Fruit fly (Drosophila melanogaster) whole organism, embryonic: ENCODE measurements around the gene CG3984.

Experiments
- Abd-B ChIP-seq: fragments of 200-800 bp; sonication (Bioruptor generic); optimal IDR thresholded peaks from 2 replicates; lab custom pipeline; 2018; ENCODE audit warnings: missing biosample characterization, mild to moderate bottlenecking, missing genetic modification characterization, moderate library complexity
- CG10209 ChIP-seq: fragments of 200-800 bp; sonication (Bioruptor generic); optimal IDR thresholded peaks from 3 replicates; lab custom pipeline; 2017; ENCODE audit warnings: missing biosample characterization, mild to moderate bottlenecking, missing genetic modification characterization, missing genetic modification reagents
- CG10565 ChIP-seq: fragments of 200-800 bp; sonication (Bioruptor generic); optimal IDR thresholded peaks from 3 replicates; lab custom pipeline; 2016; ENCODE audit warnings: missing biosample characterization, mild to moderate bottlenecking, missing genetic modification characterization
- CG12155 ChIP-seq: fragments of 200-800 bp; sonication (Bioruptor generic); optimal IDR thresholded peaks from 3 replicates; lab custom pipeline; 2016; ENCODE audit warnings: missing biosample characterization, missing genetic modification characterization
- CG1529 ChIP-seq: fragments of 200-800 bp; sonication (Bioruptor generic); optimal IDR thresholded peaks from 3 replicates; lab custom pipeline; 2018; ENCODE audit warnings: missing biosample characterization, missing genetic modification characterization
- CG15696 ChIP-seq: fragments of 200-800 bp; sonication (Bioruptor generic); optimal IDR thresholded peaks from 2 replicates; lab custom pipeline; 2019; ENCODE audit warnings: missing biosample characterization, mild to moderate bottlenecking, missing genetic modification characterization, moderate library complexity
- CG1647 ChIP-seq: fragments of 200-800 bp; sonication (Bioruptor generic); optimal IDR thresholded peaks from 3 replicates; lab custom pipeline; 2016; ENCODE audit warnings: missing biosample characterization, missing genetic modification characterization
- CG17612 ChIP-seq: fragments of 200-800 bp; sonication (Bioruptor generic); IDR thresholded peaks from 2 replicates; pipeline ENCODE4 v1.3.6; 2022; ENCODE audit warnings: missing biosample characterization, missing genetic modification characterization
- CG1792 ChIP-seq: fragments of 200-800 bp; sonication (Bioruptor generic); optimal IDR thresholded peaks from 2 replicates; lab custom pipeline; 2016; ENCODE audit warnings: missing biosample characterization, missing genetic modification characterization
- CG18764 ChIP-seq: fragments of 200-800 bp; sonication (Bioruptor generic); optimal IDR thresholded peaks from 3 replicates; lab custom pipeline; 2016; ENCODE audit warnings: missing biosample characterization, missing genetic modification characterization
- CG2202 ChIP-seq: fragments of 200-800 bp; sonication (Bioruptor generic); optimal IDR thresholded peaks from 2 replicates; lab custom pipeline; 2018; ENCODE audit warnings: missing biosample characterization, mild to moderate bottlenecking, missing genetic modification characterization
- CG4404 ChIP-seq: fragments of 200-800 bp; sonication (Bioruptor generic); IDR thresholded peaks from 2 replicates; pipeline ENCODE4 v1.3.6; 2022; ENCODE audit warnings: missing biosample characterization, missing genetic modification characterization
- CG4730 ChIP-seq: fragments of 200-800 bp; sonication (Bioruptor generic); IDR thresholded peaks from 2 replicates; pipeline ENCODE4 v1.3.6; 2022; ENCODE audit warnings: missing biosample characterization, missing genetic modification characterization
- CG5245 ChIP-seq: fragments of 200-800 bp; sonication (Bioruptor generic); optimal IDR thresholded peaks from 3 replicates; lab custom pipeline; 2016; ENCODE audit warnings: missing biosample characterization, missing genetic modification characterization
- CG6765 ChIP-seq: fragments of 200-800 bp; sonication (Bioruptor generic); optimal IDR thresholded peaks from 3 replicates; lab custom pipeline; 2017; ENCODE audit warnings: missing biosample characterization, mild to moderate bottlenecking, missing genetic modification characterization
- CG7987 ChIP-seq: fragments of 200-800 bp; sonication (Bioruptor generic); optimal IDR thresholded peaks from 2 replicates; lab custom pipeline; 2018; ENCODE audit warnings: missing biosample characterization, mild to moderate bottlenecking, missing genetic modification characterization, moderate library complexity
- Camta ChIP-seq: fragments of 200-800 bp; sonication (Bioruptor generic); optimal IDR thresholded peaks from 2 replicates; lab custom pipeline; 2016; ENCODE audit warnings: missing biosample characterization, missing genetic modification characterization
- D19B ChIP-seq: fragments of 200-800 bp; sonication (Bioruptor generic); optimal IDR thresholded peaks from 2 replicates; lab custom pipeline; 2017; ENCODE audit warnings: missing biosample characterization, mild to moderate bottlenecking, missing genetic modification characterization
- Doc2 ChIP-seq: fragments of 200-800 bp; sonication (Bioruptor generic); IDR thresholded peaks from 2 replicates; pipeline ENCODE4 v1.3.6; 2022; ENCODE audit warnings: missing biosample characterization, missing genetic modification characterization
- Hmr ChIP-seq: fragments of 200-800 bp; sonication (Bioruptor generic); optimal IDR thresholded peaks from 3 replicates; lab custom pipeline; 2017; ENCODE audit warnings: mild to moderate bottlenecking, missing biosample characterization, missing genetic modification reagents, missing genetic modification characterization
- Hr51 ChIP-seq, 2 experiments: fragments of 200-800 bp; sonication (Bioruptor generic); optimal IDR thresholded peaks; 2 replicates in 1 of 2; 3 replicates in 1 of 2; lab custom pipeline; 2016 to 2018; ENCODE audit warnings: missing biosample characterization in 2 of 2, missing genetic modification characterization in 2 of 2, mild to moderate bottlenecking in 1 of 2, moderate library complexity in 1 of 2
- Jarid2 ChIP-seq: fragments of 200-800 bp; sonication (Bioruptor generic); optimal IDR thresholded peaks from 3 replicates; lab custom pipeline; 2017; ENCODE audit warnings: mild to moderate bottlenecking, missing biosample characterization, missing genetic modification reagents, missing genetic modification characterization
- NC2α ChIP-seq: fragments of 200-800 bp; sonication (Bioruptor generic); optimal IDR thresholded peaks from 2 replicates; lab custom pipeline; 2016; ENCODE audit warnings: missing biosample characterization, missing genetic modification characterization
- Neu2 ChIP-seq: fragments of 200-800 bp; sonication (Bioruptor generic); optimal IDR thresholded peaks from 3 replicates; lab custom pipeline; 2016; ENCODE audit warnings: missing biosample characterization, missing genetic modification characterization, borderline replicate concordance
- Oli ChIP-seq: fragments of 200-800 bp; sonication (Bioruptor generic); optimal IDR thresholded peaks from 2 replicates; lab custom pipeline; 2018; ENCODE audit warnings: missing biosample characterization, mild to moderate bottlenecking, missing genetic modification characterization, moderate library complexity
- Ptx1 ChIP-seq: fragments of 200-800 bp; sonication (Bioruptor generic); IDR thresholded peaks from 2 replicates; pipeline ENCODE4 v1.3.6; 2022; ENCODE audit warnings: missing biosample characterization, missing genetic modification characterization
- Sry-β ChIP-seq: fragments of 200-800 bp; sonication (Bioruptor generic); optimal IDR thresholded peaks from 2 replicates; lab custom pipeline; 2018; ENCODE audit warnings: missing biosample characterization, mild to moderate bottlenecking, missing genetic modification characterization, moderate library complexity
- ac ChIP-seq: fragments of 200-800 bp; sonication (Bioruptor generic); optimal IDR thresholded peaks from 3 replicates; lab custom pipeline; 2017; ENCODE audit warnings: missing biosample characterization, mild to moderate bottlenecking, missing genetic modification characterization
- cg ChIP-seq: fragments of 200-800 bp; sonication (Bioruptor generic); optimal IDR thresholded peaks from 3 replicates; lab custom pipeline; 2019; ENCODE audit warnings: missing biosample characterization, mild to moderate bottlenecking, missing genetic modification characterization, moderate library complexity
- chm ChIP-seq: fragments of 200-800 bp; sonication (Bioruptor generic); IDR thresholded peaks from 2 replicates; pipeline ENCODE4 v1.3.6; 2022; ENCODE audit warnings: missing biosample characterization, missing genetic modification characterization
- corto ChIP-seq: fragments of 200-800 bp; sonication (Bioruptor generic); optimal IDR thresholded peaks from 2 replicates; lab custom pipeline; 2016; ENCODE audit warnings: missing biosample characterization, mild to moderate bottlenecking, missing genetic modification characterization, moderate library complexity
- croc ChIP-seq: fragments of 200-800 bp; sonication (Bioruptor generic); conservative IDR thresholded peaks from 3 replicates; pipeline ENCODE4 v1.3.6; 2022; ENCODE audit warnings: missing biosample characterization, missing genetic modification characterization
- da ChIP-seq: fragments of 200-800 bp; sonication (Bioruptor generic); optimal IDR thresholded peaks from 2 replicates; lab custom pipeline; 2016; ENCODE audit warnings: missing biosample characterization, missing genetic modification characterization
- gcm ChIP-seq: fragments of 200-800 bp; sonication (Bioruptor generic); optimal IDR thresholded peaks from 2 replicates; lab custom pipeline; 2019; ENCODE audit warnings: missing biosample characterization, mild to moderate bottlenecking, missing genetic modification characterization, moderate library complexity
- hkb ChIP-seq, 2 experiments: fragments of 200-800 bp in 1 of 2; fragments of >200 bp in 1 of 2; sonication (Bioruptor generic) in 1 of 2; IDR thresholded peaks in 1 of 2; optimal IDR thresholded peaks in 1 of 2; 2 replicates each; pipeline versions ENCODE4 v1.3.6 to Lab custom; 2017 to 2022; ENCODE audit warnings: missing biosample characterization in 1 of 2, missing genetic modification characterization in 1 of 2
- jing ChIP-seq: fragments of 200-800 bp; sonication (Bioruptor generic); optimal IDR thresholded peaks from 2 replicates; lab custom pipeline; 2018; ENCODE audit warnings: missing biosample characterization, mild to moderate bottlenecking, missing genetic modification characterization
- lab ChIP-seq: fragments of 200-800 bp; sonication (Bioruptor generic); optimal IDR thresholded peaks from 3 replicates; lab custom pipeline; 2017; ENCODE audit warnings: missing biosample characterization, missing genetic modification characterization, mild to moderate bottlenecking, moderate library complexity, missing genetic modification reagents
- mld ChIP-seq: fragments of 200-800 bp; sonication (Bioruptor generic); IDR thresholded peaks from 3 replicates; pipeline ENCODE4 v1.3.6; 2022; ENCODE audit warnings: missing biosample characterization, missing genetic modification characterization; ENCODE audit not compliant: partially characterized antibody
- nau ChIP-seq: fragments of 200-800 bp; sonication (Bioruptor generic); optimal IDR thresholded peaks from 3 replicates; lab custom pipeline; 2017; ENCODE audit warnings: missing biosample characterization, mild to moderate bottlenecking, missing genetic modification characterization, missing genetic modification reagents
- nerfin-2 ChIP-seq: fragments of 200-800 bp; sonication (Bioruptor generic); IDR thresholded peaks from 2 replicates; pipeline ENCODE4 v1.3.6; 2022; ENCODE audit warnings: missing biosample characterization, missing genetic modification characterization; ENCODE audit not compliant: partially characterized antibody
- pan ChIP-seq, 4 experiments: fragments of >200 bp in 3 of 4; fragments of 200-800 bp in 1 of 4; sonication (Bioruptor generic) in 1 of 4; optimal IDR thresholded peaks in 3 of 4; IDR thresholded peaks in 1 of 4; 2 replicates each; pipeline versions ENCODE4 v1.3.6 to Lab custom; 2017 to 2022; ENCODE audit warnings: missing biosample characterization in 2 of 4, missing genetic modification characterization in 2 of 4, mixed read lengths in 1 of 4
- run ChIP-seq: fragments of 200-800 bp; sonication (Bioruptor generic); optimal IDR thresholded peaks from 3 replicates; lab custom pipeline; 2018; ENCODE audit warnings: missing biosample characterization, mild to moderate bottlenecking, missing genetic modification characterization
- ssp ChIP-seq: fragments of 200-800 bp; sonication (Bioruptor generic); IDR thresholded peaks from 2 replicates; pipeline ENCODE4 v1.3.6; 2022; ENCODE audit warnings: missing biosample characterization, missing genetic modification characterization
- tgo ChIP-seq: fragments of 200-800 bp; sonication (Bioruptor generic); IDR thresholded peaks from 3 replicates; pipeline ENCODE4 v1.3.6; 2022; ENCODE audit warnings: missing biosample characterization, missing genetic modification characterization
- tll ChIP-seq, 2 experiments: fragments of 200-800 bp in 1 of 2; fragments of >200 bp in 1 of 2; sonication (Bioruptor generic) in 1 of 2; optimal IDR thresholded peaks; 2 replicates each; lab custom pipeline; 2017 to 2019; ENCODE audit warnings: missing biosample characterization in 2 of 2, missing genetic modification characterization in 2 of 2, mild to moderate bottlenecking in 1 of 2, moderate library complexity in 1 of 2
- wdn ChIP-seq: fragments of 200-800 bp; sonication (Bioruptor generic); IDR thresholded peaks from 2 replicates; pipeline ENCODE4 v1.3.6; 2022; ENCODE audit warnings: missing biosample characterization, missing genetic modification characterization
- wor ChIP-seq: fragments of 200-800 bp; sonication (Bioruptor generic); IDR thresholded peaks from 2 replicates; pipeline ENCODE4 v1.3.6; 2022; ENCODE audit warnings: missing biosample characterization, missing genetic modification characterization
- yki ChIP-seq: fragments of >200 bp; optimal IDR thresholded peaks from 3 replicates; lab custom pipeline; 2018
- zf30C ChIP-seq: fragments of 200-800 bp; sonication (Bioruptor generic); optimal IDR thresholded peaks from 3 replicates; lab custom pipeline; 2018; ENCODE audit warnings: missing biosample characterization, mild to moderate bottlenecking, missing genetic modification characterization

The CG3984 gene

dm6 chr3R:15145491-15145890 is 8.5 kb downstream of the CG3984 start:
- no peak for TF ChIP-seq mld (GFP tag; lab: Robert Waterston, UW)
- TF ChIP-seq pan (optimal IDR thresholded peaks at IDR 0.05; lab: Kevin White, UChicago) = no peak
- TF ChIP-seq pan (GFP tag; optimal IDR thresholded peaks at IDR 0.05 in 1 of 2, IDR thresholded peaks at IDR 0.05 in 1 of 2) = peak in 1 of 2 experiments; percentile 84
- TF ChIP-seq CG17612 (GFP tag; lab: Robert Waterston, UW) = no peak
- peak; percentile 42 for TF ChIP-seq Camta (GFP tag; lab: Kevin White, UChicago)
- TF ChIP-seq CG5245 (GFP tag; lab: Kevin White, UChicago) = no peak
- TF ChIP-seq croc = peak; percentile 40; the same call in 1 of the 3 replicates
- TF ChIP-seq yki (lab: Kevin White, UChicago) = no peak
- peak; percentile 69 for TF ChIP-seq Ptx1
- TF ChIP-seq CG1529 (GFP tag; lab: Kevin White, UChicago) = no peak
- no peak for TF ChIP-seq wor
- TF ChIP-seq CG4404 = no peak
- peak; percentile 47 for TF ChIP-seq gcm (GFP tag; lab: Kevin White, UChicago)
- TF ChIP-seq Oli (tag; lab: Kevin White, UChicago) = peak; percentile 50
- TF ChIP-seq zf30C = peak; percentile 50
- TF ChIP-seq Hr51 (GFP tag; optimal IDR thresholded peaks at IDR 0.05; lab: Kevin White, UChicago) = peak; percentile 16 to 57
- TF ChIP-seq CG2202 (tag; lab: Kevin White, UChicago) = no peak
- no peak for TF ChIP-seq CG6765 (GFP tag; lab: Kevin White, UChicago)
- no peak for TF ChIP-seq D19B
- no peak for TF ChIP-seq CG10565 (GFP tag; lab: Kevin White, UChicago)
- TF ChIP-seq nau (GFP tag; lab: Kevin White, UChicago) = no peak
- TF ChIP-seq CG4730 (GFP tag; lab: Robert Waterston, UW) = peak; percentile 48; the same call in 1 of the 2 replicates
- TF ChIP-seq Jarid2 (GFP tag; lab: Kevin White, UChicago) = no peak
- no peak for TF ChIP-seq ac (GFP tag; lab: Kevin White, UChicago)
- no peak for TF ChIP-seq wdn (GFP tag; lab: Robert Waterston, UW)
- no peak for TF ChIP-seq Sry-β (GFP tag; lab: Kevin White, UChicago)
- TF ChIP-seq ssp (GFP tag; lab: Robert Waterston, UW) = 0 out of 2 replicates have a peak, but pooled peaks have one; percentile 39
- no peak for TF ChIP-seq CG1792 (GFP tag; lab: Kevin White, UChicago)
- no peak for TF ChIP-seq corto (GFP tag; lab: Kevin White, UChicago)
- no peak for TF ChIP-seq hkb (optimal IDR thresholded peaks at IDR 0.05; lab: Kevin White, UChicago)
- peak; percentile 75 for TF ChIP-seq hkb (GFP tag; IDR thresholded peaks at IDR 0.05; lab: Robert Waterston, UW)
- no peak for TF ChIP-seq CG7987 (GFP tag; lab: Kevin White, UChicago)
- TF ChIP-seq tgo = peak; percentile 61; the same call in 1 of the 3 replicates
- TF ChIP-seq lab (GFP tag; lab: Kevin White, UChicago) = peak; percentile 56
- TF ChIP-seq Doc2 (GFP tag; lab: Robert Waterston, UW) = no peak
- TF ChIP-seq NC2α (GFP tag; lab: Kevin White, UChicago) = no peak
- no peak for TF ChIP-seq chm (GFP tag; lab: Robert Waterston, UW)
- TF ChIP-seq da (GFP tag; lab: Kevin White, UChicago) = no peak
- no peak for TF ChIP-seq tll (GFP tag; optimal IDR thresholded peaks at IDR 0.05; lab: Kevin White, UChicago)
- TF ChIP-seq CG15696 = no peak
- TF ChIP-seq Neu2 (GFP tag; lab: Kevin White, UChicago) = no peak
- peak; percentile 33 for TF ChIP-seq Hmr (GFP tag; lab: Kevin White, UChicago)
- no peak for TF ChIP-seq CG1647 (GFP tag; lab: Kevin White, UChicago)
- no peak for TF ChIP-seq jing (GFP tag; lab: Kevin White, UChicago)
- no peak for TF ChIP-seq run (tag; lab: Kevin White, UChicago)
- no peak for TF ChIP-seq cg (GFP tag; lab: Kevin White, UChicago)
- TF ChIP-seq CG12155 (GFP tag; lab: Kevin White, UChicago) = peak; percentile 30
- peak; percentile 25 for TF ChIP-seq CG10209
- no peak for TF ChIP-seq nerfin-2 (GFP tag; lab: Robert Waterston, UW)
- peak; percentile 59 for TF ChIP-seq Abd-B
- no peak for TF ChIP-seq CG18764
